Worm (Caenorhabditis elegans) whole organism, late embryonic: ENCODE measurements around the gene Y37E11B.5.

Experiments used
- ceh-48 ChIP-seq: sonication (generic microtip); optimal IDR thresholded peaks from 2 replicates; lab custom pipeline; 2016; ENCODE audit warnings: missing genetic modification characterization, inconsistent platforms, missing compliant biosample characterization
- ceh-9 ChIP-seq: sonication (generic microtip); optimal IDR thresholded peaks from 2 replicates; lab custom pipeline; 2016; ENCODE audit warnings: mild to moderate bottlenecking, missing genetic modification characterization, inconsistent platforms, missing compliant biosample characterization
- dve-1 ChIP-seq: sonication (generic microtip); optimal IDR thresholded peaks from 2 replicates; lab custom pipeline; 2017; ENCODE audit warnings: antibody characterized with exemption, mild to moderate bottlenecking, missing genetic modification characterization, missing compliant biosample characterization
- ets-4 ChIP-seq: sonication (generic microtip); optimal IDR thresholded peaks from 2 replicates; lab custom pipeline; 2016; ENCODE audit warnings: missing genetic modification characterization, missing compliant biosample characterization
- nfya-1 ChIP-seq: sonication (generic microtip); optimal IDR thresholded peaks from 2 replicates; lab custom pipeline; 2017; ENCODE audit warnings: missing genetic modification characterization, mild to moderate bottlenecking, missing compliant biosample characterization, antibody characterized with exemption, moderate library complexity
- nhr-11 ChIP-seq: fragments of 150-350 bp; optimal IDR thresholded peaks from 2 replicates; lab custom pipeline; 2014; ENCODE audit warnings: missing biosample characterization, missing genetic modification characterization
- pag-3 ChIP-seq: sonication (generic microtip); optimal IDR thresholded peaks from 2 replicates; lab custom pipeline; 2016; ENCODE audit warnings: missing compliant biosample characterization, missing genetic modification characterization, borderline replicate concordance
- rnt-1 ChIP-seq: sonication (generic microtip); optimal IDR thresholded peaks from 2 replicates; lab custom pipeline; 2016; ENCODE audit warnings: missing genetic modification characterization, missing compliant biosample characterization
- unc-55 ChIP-seq: sonication (generic microtip); optimal IDR thresholded peaks from 2 replicates; lab custom pipeline; 2017; ENCODE audit warnings: missing biosample characterization, missing genetic modification reagents, missing genetic modification characterization
- ztf-16 ChIP-seq: sonication (generic microtip); optimal IDR thresholded peaks from 2 replicates; lab custom pipeline; 2017; ENCODE audit warnings: missing genetic modification characterization, missing compliant biosample characterization

DNA sequence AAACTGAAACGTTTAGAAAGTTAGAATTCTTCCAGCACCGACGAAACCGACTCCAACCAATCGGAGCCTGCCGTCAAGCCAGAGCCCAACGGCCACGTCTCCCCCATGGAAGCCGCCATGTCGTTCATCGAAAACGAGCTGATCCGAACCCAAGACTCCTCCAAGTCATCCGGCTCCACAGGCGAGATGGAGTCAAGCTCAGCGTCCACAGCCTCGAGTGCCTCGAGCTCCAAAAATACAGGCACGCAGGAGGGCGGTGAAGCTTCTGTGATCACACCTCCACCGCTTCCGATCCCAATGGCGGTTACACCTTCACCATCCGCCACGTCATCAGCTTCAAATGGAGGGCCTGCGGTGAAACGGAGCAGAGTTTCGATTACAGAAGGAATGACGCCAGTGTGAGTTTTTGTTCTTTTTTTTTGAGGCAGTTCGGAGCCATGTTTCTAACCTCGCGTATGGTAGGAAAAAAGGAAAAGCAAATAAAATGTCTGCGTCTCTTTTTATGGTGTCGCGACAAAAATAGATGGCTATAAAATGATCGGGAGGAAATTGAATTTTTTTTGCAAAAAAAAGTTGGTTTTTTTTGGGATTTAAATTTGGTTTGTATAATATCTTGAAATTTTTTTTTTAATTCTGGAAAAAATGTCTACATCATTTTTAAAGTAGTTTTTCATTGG is 40.0 kb upstream of the Y37E11B.5 start:
- no peak for TF ChIP-seq pag-3 (tag; lab: Kevin White, UChicago)
- TF ChIP-seq ceh-48 (tag; lab: Kevin White, UChicago), result no peak
- TF ChIP-seq ceh-9 (tag; lab: Kevin White, UChicago), result no peak
- no peak for TF ChIP-seq nfya-1 (tag; lab: Kevin White, UChicago)
- no peak for TF ChIP-seq rnt-1 (tag; lab: Kevin White, UChicago)
- TF ChIP-seq dve-1 (tag; lab: Kevin White, UChicago), result no peak
- TF ChIP-seq unc-55, result no peak
- no peak for TF ChIP-seq ets-4 (tag; lab: Kevin White, UChicago)
- TF ChIP-seq ztf-16 (tag; lab: Kevin White, UChicago), result no peak
- no peak for TF ChIP-seq nhr-11 (tag; lab: Kevin White, UChicago)
